Worm (Caenorhabditis elegans) whole organism, late embryonic: ENCODE measurements around the gene col-43.

Experiments
- C08G9.2 ChIP-seq: sonication (generic microtip); optimal IDR thresholded peaks from 2 replicates; lab custom pipeline; 2016; ENCODE audit warnings: mild to moderate bottlenecking, missing genetic modification characterization, moderate library complexity, missing compliant biosample characterization
- C38D4.7 ChIP-seq: fragments of 200-800 bp; sonication (Bioruptor generic); optimal IDR thresholded peaks from 2 replicates; lab custom pipeline; 2018; ENCODE audit warnings: mild to moderate bottlenecking, missing genetic modification characterization, moderate library complexity, missing compliant biosample characterization
- K09A11.1 ChIP-seq: sonication (generic microtip); optimal IDR thresholded peaks from 2 replicates; lab custom pipeline; 2017; ENCODE audit warnings: antibody characterized with exemption, mild to moderate bottlenecking, missing genetic modification characterization, missing compliant biosample characterization; ENCODE audit not compliant: insufficient read depth
- T23F11.4 ChIP-seq: fragments of 200-800 bp; sonication (Bioruptor generic); optimal IDR thresholded peaks from 2 replicates; lab custom pipeline; 2018; ENCODE audit warnings: mild to moderate bottlenecking, missing genetic modification characterization, missing compliant biosample characterization
- Y22D7AL.16 ChIP-seq: sonication (generic microtip); optimal IDR thresholded peaks from 2 replicates; lab custom pipeline; 2016; ENCODE audit warnings: missing genetic modification characterization, missing compliant biosample characterization
- ama-1 ChIP-seq: fragments of 150-350 bp; optimal IDR thresholded peaks from 2 replicates; lab custom pipeline; 2014
- ceh-2 ChIP-seq: sonication (generic microtip); optimal IDR thresholded peaks from 2 replicates; lab custom pipeline; 2016; ENCODE audit warnings: missing genotype, missing genetic modification characterization, missing compliant biosample characterization
- ceh-22 ChIP-seq: sonication (generic microtip); optimal IDR thresholded peaks from 2 replicates; lab custom pipeline; 2017; ENCODE audit warnings: missing biosample characterization, missing genetic modification characterization
- ceh-24 ChIP-seq: sonication (generic microtip); optimal IDR thresholded peaks from 2 replicates; lab custom pipeline; 2016; ENCODE audit warnings: mild to moderate bottlenecking, missing genetic modification characterization, missing compliant biosample characterization
- ceh-30 ChIP-seq: fragments of 150-350 bp; optimal IDR thresholded peaks from 2 replicates; lab custom pipeline; 2014; ENCODE audit warnings: missing biosample characterization, missing genetic modification characterization
- ceh-45 ChIP-seq: fragments of 200-800 bp; sonication (Bioruptor generic); IDR thresholded peaks from 2 replicates; pipeline ENCODE4 v1.3.6; 2022; ENCODE audit warnings: missing genetic modification reagents, missing genetic modification characterization, missing compliant biosample characterization
- che-1 ChIP-seq: sonication (generic microtip); optimal IDR thresholded peaks from 2 replicates; lab custom pipeline; 2016; ENCODE audit warnings: mild to moderate bottlenecking, missing genetic modification characterization, missing compliant biosample characterization
- dmd-4 ChIP-seq: sonication (generic microtip); optimal IDR thresholded peaks from 2 replicates; lab custom pipeline; 2016; ENCODE audit warnings: borderline replicate concordance, missing genetic modification characterization, missing compliant biosample characterization
- dve-1 ChIP-seq: sonication (generic microtip); optimal IDR thresholded peaks from 2 replicates; lab custom pipeline; 2017; ENCODE audit warnings: antibody characterized with exemption, mild to moderate bottlenecking, missing genetic modification characterization, missing compliant biosample characterization
- elt-4 ChIP-seq: sonication (generic microtip); optimal IDR thresholded peaks from 2 replicates; lab custom pipeline; 2016; ENCODE audit warnings: missing genetic modification characterization, missing compliant biosample characterization
- ets-4 ChIP-seq: sonication (generic microtip); optimal IDR thresholded peaks from 2 replicates; lab custom pipeline; 2016; ENCODE audit warnings: missing genetic modification characterization, missing compliant biosample characterization
- eyg-1 ChIP-seq: sonication (generic microtip); optimal IDR thresholded peaks from 2 replicates; lab custom pipeline; 2016; ENCODE audit warnings: missing genotype, missing genetic modification characterization, missing compliant biosample characterization
- fkh-6 ChIP-seq: sonication (generic microtip); optimal IDR thresholded peaks from 2 replicates; lab custom pipeline; 2016; ENCODE audit warnings: missing genetic modification characterization, missing compliant biosample characterization
- gmeb-2 ChIP-seq: sonication (generic microtip); optimal IDR thresholded peaks from 2 replicates; lab custom pipeline; 2016; ENCODE audit warnings: missing genetic modification characterization, inconsistent platforms, missing compliant biosample characterization
- lim-6 ChIP-seq: sonication (generic microtip); optimal IDR thresholded peaks from 2 replicates; lab custom pipeline; 2016; ENCODE audit warnings: missing genetic modification characterization, missing compliant biosample characterization
- lin-11 ChIP-seq: fragments of 200-800 bp; sonication (Bioruptor generic); optimal IDR thresholded peaks from 2 replicates; lab custom pipeline; 2018; ENCODE audit warnings: mild to moderate bottlenecking, missing genetic modification characterization, missing compliant biosample characterization
- madf-2 ChIP-seq: sonication (generic microtip); optimal IDR thresholded peaks from 2 replicates; lab custom pipeline; 2017; ENCODE audit warnings: missing genetic modification characterization, missing compliant biosample characterization
- mec-3 ChIP-seq: sonication (generic microtip); optimal IDR thresholded peaks from 2 replicates; lab custom pipeline; 2016; ENCODE audit warnings: borderline replicate concordance, missing genetic modification characterization, missing compliant biosample characterization
- nfya-1 ChIP-seq: sonication (generic microtip); optimal IDR thresholded peaks from 2 replicates; lab custom pipeline; 2017; ENCODE audit warnings: missing genetic modification characterization, mild to moderate bottlenecking, missing compliant biosample characterization, antibody characterized with exemption, moderate library complexity
- nhr-11 ChIP-seq: fragments of 150-350 bp; optimal IDR thresholded peaks from 2 replicates; lab custom pipeline; 2014; ENCODE audit warnings: missing biosample characterization, missing genetic modification characterization
- nhr-232 ChIP-seq: sonication (generic microtip); optimal IDR thresholded peaks from 2 replicates; lab custom pipeline; 2016; ENCODE audit warnings: missing genetic modification characterization, missing compliant biosample characterization
- odd-2 ChIP-seq: sonication (generic microtip); optimal IDR thresholded peaks from 2 replicates; lab custom pipeline; 2017; ENCODE audit warnings: antibody characterized with exemption, mild to moderate bottlenecking, missing genetic modification characterization, missing compliant biosample characterization
- pag-3 ChIP-seq: sonication (generic microtip); optimal IDR thresholded peaks from 2 replicates; lab custom pipeline; 2016; ENCODE audit warnings: missing compliant biosample characterization, missing genetic modification characterization, borderline replicate concordance
- pat-9 ChIP-seq: fragments of 200-800 bp; sonication (Bioruptor generic); optimal IDR thresholded peaks from 2 replicates; lab custom pipeline; 2018; ENCODE audit warnings: mild to moderate bottlenecking, missing genetic modification characterization, moderate library complexity, missing compliant biosample characterization
- pax-1 ChIP-seq: fragments of 150-350 bp; optimal IDR thresholded peaks from 2 replicates; lab custom pipeline; 2014; ENCODE audit warnings: missing biosample characterization, missing genetic modification characterization
- sox-4 ChIP-seq: sonication (generic microtip); optimal IDR thresholded peaks from 2 replicates; lab custom pipeline; 2017; ENCODE audit warnings: mild to moderate bottlenecking, missing genetic modification characterization, inconsistent platforms, missing compliant biosample characterization
- tbx-7 ChIP-seq: sonication (generic microtip); optimal IDR thresholded peaks from 2 replicates; lab custom pipeline; 2016; ENCODE audit warnings: missing genotype, missing genetic modification characterization, missing compliant biosample characterization
- ttx-3 ChIP-seq: sonication (generic microtip); optimal IDR thresholded peaks from 2 replicates; lab custom pipeline; 2016; ENCODE audit warnings: missing genetic modification reagents, missing genetic modification characterization, missing compliant biosample characterization
- unc-3 ChIP-seq, 2 experiments: fragments of 200-800 bp in 1 of 2; sonication (Bioruptor generic) in 1 of 2; sonication (generic microtip) in 1 of 2; conservative IDR thresholded peaks in 1 of 2; optimal IDR thresholded peaks in 1 of 2; 2 replicates each; pipeline versions ENCODE4 v1.3.6 to Lab custom; 2016 to 2022; ENCODE audit warnings: missing compliant biosample characterization in 2 of 2, missing genetic modification characterization in 2 of 2, missing genetic modification reagents in 1 of 2

Gene col-43

DNA sequence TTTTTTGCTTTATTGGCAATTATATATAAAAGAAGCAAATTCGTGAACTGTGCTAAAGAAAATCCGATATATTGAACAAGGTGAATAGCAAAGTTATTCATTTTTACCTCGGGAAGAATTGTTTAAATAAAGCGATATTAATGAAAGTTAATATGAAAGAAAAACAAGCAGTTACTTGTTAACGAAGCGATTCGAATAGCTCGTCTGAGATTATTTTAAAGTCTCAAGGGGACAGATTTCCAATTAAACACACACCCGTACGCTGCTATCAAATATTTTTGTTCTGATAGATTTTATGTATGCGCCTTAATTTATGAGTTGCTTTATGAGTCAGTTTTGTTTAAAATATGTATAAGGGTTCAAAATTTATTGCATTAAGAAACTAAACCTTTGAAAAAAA, 17.1 kb upstream of the col-43 start, which contains the start of gene str-140:
str-140 (minus strand) TSS at position 101 of the 400 bp plus-strand sequence.
- TF ChIP-seq Y22D7AL.16 (tag; lab: Kevin White, UChicago) (no peak), pax-1 (tag; lab: Kevin White, UChicago) (no peak), C08G9.2 (tag; lab: Kevin White, UChicago) (no peak), odd-2 (no peak), lim-6 (tag; lab: Kevin White, UChicago) (no peak), pag-3 (tag; lab: Kevin White, UChicago) (no peak), pat-9 (tag; lab: Kevin White, UChicago) (no peak), dve-1 (tag; lab: Kevin White, UChicago) (no peak), fkh-6 (tag; lab: Kevin White, UChicago) (no peak)

DNA sequence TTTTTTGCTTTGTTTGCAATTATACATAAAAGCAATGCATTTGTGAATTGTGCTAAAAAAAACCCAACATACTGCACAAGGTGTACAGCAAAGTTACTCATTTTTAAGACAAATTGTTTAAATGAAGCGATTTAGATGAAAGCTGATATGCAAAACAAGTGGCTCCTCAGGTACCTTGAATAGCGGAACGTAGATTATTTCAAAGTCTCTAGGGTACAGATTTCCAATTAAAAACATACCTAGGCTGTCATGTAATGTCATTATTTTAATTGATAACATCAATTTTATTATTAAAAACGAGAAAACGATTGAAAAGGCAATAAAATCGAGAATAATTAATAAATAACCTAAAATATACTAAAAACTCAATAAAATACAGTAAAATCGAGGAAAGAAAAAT, 11.4 kb upstream of the col-43 start, which contains the start of gene str-139:
str-139 (minus strand) TSS at position 101 of the 400 bp plus-strand sequence.
- no peak for TF ChIP-seq elt-4 (tag; lab: Kevin White, UChicago)
- no peak for TF ChIP-seq ceh-30 (tag; lab: Kevin White, UChicago)
- TF ChIP-seq lin-11, result no peak

- TF ChIP-seq ama-1 (lab: Kevin White, UChicago), result no peak
- no peak for TF ChIP-seq T23F11.4 (GFP tag; lab: Kevin White, UChicago)
- no peak for TF ChIP-seq unc-3 (GFP tag; conservative IDR thresholded peaks at IDR 0.05; lab: Robert Waterston, UW)
- no peak for TF ChIP-seq unc-3 (tag; optimal IDR thresholded peaks at IDR 0.05; lab: Kevin White, UChicago)
- no peak for TF ChIP-seq che-1 (tag; lab: Kevin White, UChicago)
- TF ChIP-seq ceh-30 (tag; lab: Kevin White, UChicago), result no peak
- TF ChIP-seq mec-3, result no peak
- TF ChIP-seq nhr-11 (tag; lab: Kevin White, UChicago), result no peak
- no peak for TF ChIP-seq ceh-45 (GFP tag; lab: Robert Waterston, UW)
- TF ChIP-seq ttx-3 (tag; lab: Kevin White, UChicago), result no peak
- TF ChIP-seq madf-2, result no peak
- no peak for TF ChIP-seq ceh-22 (tag; lab: Kevin White, UChicago)
- TF ChIP-seq ets-4 (tag; lab: Kevin White, UChicago), result no peak
- no peak for TF ChIP-seq C38D4.7
- no peak for TF ChIP-seq pag-3 (tag; lab: Kevin White, UChicago)
- TF ChIP-seq Y22D7AL.16 (tag; lab: Kevin White, UChicago), result no peak
- no peak for TF ChIP-seq ceh-24
- no peak for TF ChIP-seq K09A11.1 (tag; lab: Kevin White, UChicago)
These were observed 7.6 kb upstream of the col-43 start, which contains the start of gene str-138 for ce11 chrV:8058359-8058758. Gene str-138, plus strand, starts transcription at chrV:8058659.

ce11 chrV:8055170-8055569, 4.5 kb upstream of the col-43 start:
- TF ChIP-seq nhr-232 (tag; lab: Kevin White, UChicago) (no peak), ceh-22 (tag; lab: Kevin White, UChicago) (no peak), ets-4 (tag; lab: Kevin White, UChicago) (no peak), nfya-1 (tag; lab: Kevin White, UChicago) (no peak), ceh-2 (no peak), tbx-7 (tag; lab: Kevin White, UChicago) (no peak), ttx-3 (tag; lab: Kevin White, UChicago) (no peak), gmeb-2 (no peak), dmd-4 (tag; lab: Kevin White, UChicago) (no peak), eyg-1 (tag; lab: Kevin White, UChicago) (no peak), C38D4.7 (no peak), sox-4 (tag; lab: Kevin White, UChicago) (no peak)
